Fruit fly (Drosophila melanogaster) whole organism, embryonic: ENCODE results near the gene CG32176.

Experiments
- ATbp ChIP-seq: fragments of 200-800 bp; sonication (Bioruptor generic); optimal IDR thresholded peaks from 2 replicates; lab custom pipeline; 2017; ENCODE audit warnings: missing biosample characterization, mild to moderate bottlenecking, missing genetic modification characterization, missing genetic modification reagents
- Bgb ChIP-seq: fragments of 200-800 bp; sonication (Bioruptor generic); IDR thresholded peaks from 2 replicates; pipeline ENCODE4 v1.3.6; 2022; ENCODE audit warnings: missing biosample characterization, missing genetic modification characterization; ENCODE audit not compliant: partially characterized antibody
- CG10147 ChIP-seq: fragments of 200-800 bp; sonication (Bioruptor generic); optimal IDR thresholded peaks from 2 replicates; lab custom pipeline; 2019; ENCODE audit warnings: missing biosample characterization, mild to moderate bottlenecking, missing genetic modification characterization, moderate library complexity
- CG10366 ChIP-seq: fragments of 200-800 bp; sonication (Bioruptor generic); IDR thresholded peaks from 2 replicates; pipeline ENCODE4 v1.3.6; 2022; ENCODE audit warnings: missing biosample characterization, missing genetic modification characterization
- CG10959 ChIP-seq: fragments of 200-800 bp; sonication (Bioruptor generic); IDR thresholded peaks from 2 replicates; pipeline ENCODE4 v1.3.6; 2022; ENCODE audit warnings: missing biosample characterization, missing genetic modification characterization
- CG11696 ChIP-seq: fragments of 200-800 bp; sonication (Bioruptor generic); IDR thresholded peaks from 2 replicates; pipeline ENCODE4 v1.3.6; 2022; ENCODE audit warnings: missing biosample characterization, missing genetic modification characterization
- CG12236 ChIP-seq: fragments of 200-800 bp; sonication (Bioruptor generic); optimal IDR thresholded peaks from 2 replicates; lab custom pipeline; 2016; ENCODE audit warnings: missing biosample characterization, missing genetic modification characterization
- CG1647 ChIP-seq: fragments of 200-800 bp; sonication (Bioruptor generic); optimal IDR thresholded peaks from 3 replicates; lab custom pipeline; 2016; ENCODE audit warnings: missing biosample characterization, missing genetic modification characterization
- CG16815 ChIP-seq: fragments of 200-800 bp; sonication (Bioruptor generic); optimal IDR thresholded peaks from 3 replicates; lab custom pipeline; 2017; ENCODE audit warnings: missing biosample characterization, mild to moderate bottlenecking, missing genetic modification characterization
- CG17568 ChIP-seq: fragments of 200-800 bp; sonication (Bioruptor generic); optimal IDR thresholded peaks from 2 replicates; lab custom pipeline; 2018; ENCODE audit warnings: missing biosample characterization, mild to moderate bottlenecking, missing genetic modification characterization, moderate library complexity
- CG30431 ChIP-seq: fragments of 200-800 bp; sonication (Bioruptor generic); optimal IDR thresholded peaks from 2 replicates; lab custom pipeline; 2017; ENCODE audit warnings: missing biosample characterization, missing genetic modification characterization
- CG32532 ChIP-seq: fragments of 200-800 bp; sonication (Bioruptor generic); IDR thresholded peaks from 2 replicates; pipeline ENCODE4 v1.3.6; 2022; ENCODE audit warnings: missing biosample characterization, missing genetic modification characterization
- CG32767 ChIP-seq: fragments of 200-800 bp; sonication (Bioruptor generic); IDR thresholded peaks from 2 replicates; pipeline ENCODE4 v1.3.6; 2022; ENCODE audit warnings: missing biosample characterization, missing genetic modification characterization
- CG4328 ChIP-seq: fragments of 200-800 bp; sonication (Bioruptor generic); optimal IDR thresholded peaks from 3 replicates; lab custom pipeline; 2017; ENCODE audit warnings: missing biosample characterization, missing genetic modification reagents, missing genetic modification characterization
- CG5953 ChIP-seq: fragments of 200-800 bp; sonication (Bioruptor generic); IDR thresholded peaks from 2 replicates; pipeline ENCODE4 v1.3.6; 2022; ENCODE audit warnings: missing biosample characterization, missing genetic modification characterization
- CG6254 ChIP-seq: fragments of 200-800 bp; sonication (Bioruptor generic); optimal IDR thresholded peaks from 3 replicates; lab custom pipeline; 2017; ENCODE audit warnings: mild to moderate bottlenecking, missing biosample characterization, missing genetic modification reagents, missing genetic modification characterization
- CG6689 ChIP-seq: fragments of 200-800 bp; sonication (Bioruptor generic); IDR thresholded peaks from 2 replicates; pipeline ENCODE4 v1.3.6; 2022; ENCODE audit warnings: missing biosample characterization, missing genetic modification characterization
- CG8765 ChIP-seq: fragments of 200-800 bp; sonication (Bioruptor generic); IDR thresholded peaks from 2 replicates; pipeline ENCODE4 v1.3.6; 2022; ENCODE audit warnings: missing biosample characterization, missing genetic modification characterization
- CG9932 ChIP-seq: fragments of 200-800 bp; sonication (Bioruptor generic); IDR thresholded peaks from 2 replicates; pipeline ENCODE4 v1.3.6; 2022; ENCODE audit warnings: missing biosample characterization, missing genetic modification characterization
- D19B ChIP-seq: fragments of 200-800 bp; sonication (Bioruptor generic); optimal IDR thresholded peaks from 2 replicates; lab custom pipeline; 2017; ENCODE audit warnings: missing biosample characterization, mild to moderate bottlenecking, missing genetic modification characterization
- Doc2 ChIP-seq: fragments of 200-800 bp; sonication (Bioruptor generic); IDR thresholded peaks from 2 replicates; pipeline ENCODE4 v1.3.6; 2022; ENCODE audit warnings: missing biosample characterization, missing genetic modification characterization
- Doc3 ChIP-seq: fragments of 200-800 bp; sonication (Bioruptor generic); IDR thresholded peaks from 3 replicates; pipeline ENCODE4 v1.3.6; 2022; ENCODE audit warnings: missing biosample characterization, missing genetic modification characterization; ENCODE audit not compliant: partially characterized antibody
- Dp ChIP-seq: fragments of 200-800 bp; sonication (Bioruptor generic); optimal IDR thresholded peaks from 2 replicates; lab custom pipeline; 2018; ENCODE audit warnings: missing biosample characterization, mild to moderate bottlenecking, missing genetic modification characterization, moderate library complexity
- E2f1 ChIP-seq: fragments of 200-800 bp; sonication (Bioruptor generic); IDR thresholded peaks from 2 replicates; pipeline ENCODE4 v1.3.6; 2022; ENCODE audit warnings: missing biosample characterization, missing genetic modification characterization
- Hey ChIP-seq: fragments of 200-800 bp; sonication (Bioruptor generic); optimal IDR thresholded peaks from 3 replicates; lab custom pipeline; 2018; ENCODE audit warnings: missing biosample characterization, mild to moderate bottlenecking, missing genetic modification characterization
- Hr3 ChIP-seq: fragments of 200-800 bp; sonication (Bioruptor generic); optimal IDR thresholded peaks from 3 replicates; lab custom pipeline; 2016; ENCODE audit warnings: missing biosample characterization, missing genetic modification characterization
- Oaz ChIP-seq: fragments of 200-800 bp; sonication (Bioruptor generic); IDR thresholded peaks from 2 replicates; pipeline ENCODE4 v1.3.6; 2022; ENCODE audit warnings: missing biosample characterization, missing genetic modification characterization
- Optix ChIP-seq: fragments of 200-800 bp; sonication (Bioruptor generic); IDR thresholded peaks from 3 replicates; pipeline ENCODE4 v1.3.6; 2022; ENCODE audit warnings: missing biosample characterization, missing genetic modification characterization
- PHDP ChIP-seq: fragments of 200-800 bp; sonication (Bioruptor generic); optimal IDR thresholded peaks from 3 replicates; lab custom pipeline; 2018; ENCODE audit warnings: missing biosample characterization, mild to moderate bottlenecking, missing genetic modification characterization, moderate library complexity
- Scr ChIP-seq: fragments of 200-800 bp; sonication (Bioruptor generic); IDR thresholded peaks from 2 replicates; pipeline ENCODE4 v1.3.6; 2022; ENCODE audit warnings: missing biosample characterization, missing genetic modification characterization; ENCODE audit not compliant: partially characterized antibody
- Sox100B ChIP-seq: fragments of 200-800 bp; sonication (Bioruptor generic); optimal IDR thresholded peaks from 3 replicates; lab custom pipeline; 2018; ENCODE audit warnings: missing biosample characterization, mild to moderate bottlenecking, missing genetic modification characterization
- Taf1 ChIP-seq: fragments of 200-800 bp; sonication (Bioruptor generic); IDR thresholded peaks from 2 replicates; pipeline ENCODE4 v1.3.6; 2022; ENCODE audit warnings: missing biosample characterization, missing genetic modification characterization
- Tbp ChIP-seq: fragments of >200 bp; optimal IDR thresholded peaks from 2 replicates; lab custom pipeline; 2018; ENCODE audit warnings: missing biosample characterization, missing genetic modification characterization
- ase ChIP-seq: fragments of 200-800 bp; sonication (Bioruptor generic); IDR thresholded peaks from 3 replicates; pipeline ENCODE4 v1.3.6; 2022; ENCODE audit warnings: missing biosample characterization, missing genetic modification characterization
- az2 ChIP-seq: fragments of 200-800 bp; sonication (Bioruptor generic); optimal IDR thresholded peaks from 3 replicates; lab custom pipeline; 2016; ENCODE audit warnings: missing biosample characterization, missing genetic modification characterization
- btn ChIP-seq: fragments of 200-800 bp; sonication (Bioruptor generic); optimal IDR thresholded peaks from 2 replicates; lab custom pipeline; 2016; ENCODE audit warnings: missing biosample characterization, missing genetic modification characterization
- ci ChIP-seq: fragments of 200-800 bp; sonication (Bioruptor generic); IDR thresholded peaks from 3 replicates; pipeline ENCODE4 v1.3.6; 2022; ENCODE audit warnings: missing biosample characterization, missing genetic modification characterization
- eyg ChIP-seq: fragments of 200-800 bp; sonication (Bioruptor generic); optimal IDR thresholded peaks from 3 replicates; lab custom pipeline; 2016; ENCODE audit warnings: missing biosample characterization, missing genetic modification characterization
- h ChIP-seq: fragments of >200 bp; optimal IDR thresholded peaks from 2 replicates; lab custom pipeline; 2017
- klu ChIP-seq: fragments of 200-800 bp; sonication (Bioruptor generic); IDR thresholded peaks from 2 replicates; pipeline ENCODE4 v1.3.6; 2022; ENCODE audit warnings: missing biosample characterization, missing genetic modification characterization
- onecut ChIP-seq: fragments of 200-800 bp; sonication (Bioruptor generic); IDR thresholded peaks from 2 replicates; pipeline ENCODE4 v1.3.6; 2022; ENCODE audit warnings: missing biosample characterization, missing genetic modification characterization
- peb ChIP-seq: fragments of 200-800 bp; sonication (Bioruptor generic); IDR thresholded peaks from 2 replicates; pipeline ENCODE4 v1.3.6; 2022; ENCODE audit warnings: missing biosample characterization, missing genetic modification characterization
- pho ChIP-seq: fragments of 200-800 bp; sonication (Bioruptor generic); optimal IDR thresholded peaks from 2 replicates; lab custom pipeline; 2016; ENCODE audit warnings: missing biosample characterization, missing genetic modification characterization
- phol ChIP-seq: fragments of 200-800 bp; sonication (Bioruptor generic); optimal IDR thresholded peaks from 3 replicates; lab custom pipeline; 2018; ENCODE audit warnings: missing biosample characterization, mild to moderate bottlenecking, missing genetic modification characterization, moderate library complexity
- row ChIP-seq: fragments of 200-800 bp; sonication (Bioruptor generic); IDR thresholded peaks from 3 replicates; pipeline ENCODE4 v1.3.6; 2022; ENCODE audit warnings: missing biosample characterization, missing genetic modification characterization
- shn ChIP-seq: fragments of 200-800 bp; sonication (Bioruptor generic); optimal IDR thresholded peaks from 3 replicates; lab custom pipeline; 2016; ENCODE audit warnings: missing biosample characterization, missing genetic modification characterization
- tin ChIP-seq: fragments of 200-800 bp; sonication (Bioruptor generic); optimal IDR thresholded peaks from 3 replicates; lab custom pipeline; 2016; ENCODE audit warnings: missing biosample characterization, missing genetic modification characterization
- tna ChIP-seq: fragments of 200-800 bp; sonication (Bioruptor generic); IDR thresholded peaks from 2 replicates; pipeline ENCODE4 v1.3.6; 2022; ENCODE audit warnings: missing biosample characterization, missing genetic modification characterization; ENCODE audit not compliant: partially characterized antibody
- yki ChIP-seq: fragments of >200 bp; optimal IDR thresholded peaks from 3 replicates; lab custom pipeline; 2018
- zen2 ChIP-seq: fragments of 200-800 bp; sonication (Bioruptor generic); IDR thresholded peaks from 3 replicates; pipeline ENCODE4 v1.3.6; 2022; ENCODE audit warnings: missing biosample characterization, missing genetic modification characterization; ENCODE audit not compliant: partially characterized antibody
- zfh1 ChIP-seq: fragments of 200-800 bp; sonication (Bioruptor generic); IDR thresholded peaks from 3 replicates; pipeline ENCODE4 v1.3.6; 2022; ENCODE audit warnings: missing biosample characterization, missing genetic modification characterization

CG32176 gene

dm6 chr3L:17458856-17459518 lies 25.3 kb downstream of the CG32176 start (continued):
- 0 out of 3 replicates have a peak, but pooled peaks have one; percentile 31 for TF ChIP-seq ase (GFP tag; lab: Robert Waterston, UW)
- TF ChIP-seq CG17568 (GFP tag; lab: Kevin White, UChicago), result no peak
- peak; percentile 61; the same call in 1 of the 2 replicates for TF ChIP-seq onecut (GFP tag; lab: Robert Waterston, UW)
- TF ChIP-seq ci (GFP tag; lab: Robert Waterston, UW), result 0 out of 3 replicates have a peak, but pooled peaks have one; percentile 50
- peak; percentile 29 for TF ChIP-seq PHDP
- TF ChIP-seq h (lab: Kevin White, UChicago), result no peak
- TF ChIP-seq Hr3, result peak; percentile 21
- no peak for TF ChIP-seq eyg (GFP tag; lab: Kevin White, UChicago)
- TF ChIP-seq peb (GFP tag; lab: Robert Waterston, UW), result no peak
- peak; percentile 3 for TF ChIP-seq tin (GFP tag; lab: Kevin White, UChicago)
- peak; percentile 3 for TF ChIP-seq CG16815 (GFP tag; lab: Kevin White, UChicago)
- TF ChIP-seq CG10147 (GFP tag; lab: Kevin White, UChicago), result peak; percentile 6
- TF ChIP-seq Taf1 (GFP tag; lab: Robert Waterston, UW), result no peak
- no peak for TF ChIP-seq CG32767 (GFP tag; lab: Robert Waterston, UW)
- no peak for TF ChIP-seq yki
- no peak for TF ChIP-seq Hey
- no peak for TF ChIP-seq pho (GFP tag; lab: Kevin White, UChicago)
- TF ChIP-seq CG11696 (GFP tag; lab: Robert Waterston, UW), result 0 out of 2 replicates have a peak, but pooled peaks have one; percentile 19
- no peak for TF ChIP-seq tna
- TF ChIP-seq Optix (GFP tag; lab: Robert Waterston, UW), result no peak
- no peak for TF ChIP-seq zen2 (GFP tag; lab: Robert Waterston, UW)
- TF ChIP-seq CG8765 (GFP tag; lab: Robert Waterston, UW), result no peak
- TF ChIP-seq Oaz (GFP tag; lab: Robert Waterston, UW), result no peak
- no peak for TF ChIP-seq Sox100B (GFP tag; lab: Kevin White, UChicago)
- TF ChIP-seq CG32532 (GFP tag; lab: Robert Waterston, UW), result peak; percentile 12; the same call in 1 of the 2 replicates
- peak; percentile 60; the same call in 1 of the 2 replicates for TF ChIP-seq CG6689 (GFP tag; lab: Robert Waterston, UW)
- TF ChIP-seq CG5953 (GFP tag; lab: Robert Waterston, UW), result no peak
- TF ChIP-seq Doc3 (GFP tag; lab: Robert Waterston, UW), result no peak
- TF ChIP-seq az2 (GFP tag; lab: Kevin White, UChicago), result peak; percentile 20
- TF ChIP-seq CG9932 (GFP tag; lab: Robert Waterston, UW), result no peak; the same call in 1 of the 2 replicates
- no peak; the same call in 1 of the 2 replicates for TF ChIP-seq CG10366 (GFP tag; lab: Robert Waterston, UW)
- no peak for TF ChIP-seq Scr
- TF ChIP-seq row, result peak; percentile 68
- no peak for TF ChIP-seq CG30431 (GFP tag; lab: Kevin White, UChicago)
- TF ChIP-seq phol (tag; lab: Kevin White, UChicago), result peak; percentile 20
- peak; percentile 42; the same call in 1 of the 2 replicates for TF ChIP-seq E2f1 (GFP tag; lab: Robert Waterston, UW)
- peak; percentile 17 for TF ChIP-seq ATbp (GFP tag; lab: Kevin White, UChicago)
- TF ChIP-seq klu (GFP tag; lab: Robert Waterston, UW), result no peak
- no peak for TF ChIP-seq CG4328 (GFP tag; lab: Kevin White, UChicago)
- TF ChIP-seq zfh1 (GFP tag; lab: Robert Waterston, UW), result peak; percentile 63; the same call in 2 of the 3 replicates
- no peak for TF ChIP-seq shn (GFP tag; lab: Kevin White, UChicago)
- peak; percentile 19 for TF ChIP-seq CG6254 (GFP tag; lab: Kevin White, UChicago)
- TF ChIP-seq btn (GFP tag; lab: Kevin White, UChicago), result no peak
- no peak for TF ChIP-seq Dp (GFP tag; lab: Kevin White, UChicago)
- peak; percentile 59 for TF ChIP-seq D19B
- TF ChIP-seq CG10959 (GFP tag; lab: Robert Waterston, UW), result no peak
- no peak for TF ChIP-seq Tbp
- TF ChIP-seq CG12236 (GFP tag; lab: Kevin White, UChicago), result no peak
- no peak for TF ChIP-seq CG1647 (GFP tag; lab: Kevin White, UChicago)
- TF ChIP-seq Doc2, result no peak
- no peak for TF ChIP-seq Bgb (GFP tag; lab: Robert Waterston, UW)
